Worm (Caenorhabditis elegans) whole organism, L2 larva: Measurements from ENCODE around the gene gcy-3.

ENCODE experiments used
- F13H6.1 ChIP-seq: sonication (generic microtip); optimal IDR thresholded peaks from 2 replicates; lab custom pipeline; 2016; ENCODE audit warnings: missing genetic modification characterization, missing compliant biosample characterization
- R02D3.7 ChIP-seq: fragments of 150-350 bp; optimal IDR thresholded peaks from 2 replicates; lab custom pipeline; 2014; ENCODE audit warnings: missing biosample characterization, missing genetic modification characterization
- ZK546.5 ChIP-seq: sonication (generic microtip); optimal IDR thresholded peaks from 2 replicates; lab custom pipeline; 2017; ENCODE audit warnings: missing biosample characterization, missing genetic modification characterization
- alr-1 ChIP-seq: fragments of 150-350 bp; optimal IDR thresholded peaks from 2 replicates; lab custom pipeline; 2014; ENCODE audit warnings: missing biosample characterization, missing genetic modification characterization
- aly-2 ChIP-seq: fragments of 150-350 bp; optimal IDR thresholded peaks from 2 replicates; lab custom pipeline; 2014; ENCODE audit warnings: missing biosample characterization, missing genetic modification characterization
- ama-1 ChIP-seq: fragments of 150-350 bp; optimal IDR thresholded peaks from 2 replicates; lab custom pipeline; 2018; ENCODE audit warnings: inconsistent platforms
- blmp-1 ChIP-seq: sonication (generic microtip); optimal IDR thresholded peaks from 2 replicates; lab custom pipeline; 2017; ENCODE audit warnings: missing genetic modification characterization, mild to moderate bottlenecking, missing compliant biosample characterization, antibody characterized with exemption, moderate library complexity; ENCODE audit not compliant: insufficient read depth
- ceh-16 ChIP-seq: fragments of 150-350 bp; optimal IDR thresholded peaks from 2 replicates; lab custom pipeline; 2014; ENCODE audit warnings: missing biosample characterization, missing genetic modification characterization
- ceh-82 ChIP-seq: fragments of 150-350 bp; optimal IDR thresholded peaks from 2 replicates; lab custom pipeline; 2014; ENCODE audit warnings: missing biosample characterization, missing genetic modification characterization
- crh-2 ChIP-seq: sonication (generic microtip); optimal IDR thresholded peaks from 2 replicates; lab custom pipeline; 2017; ENCODE audit warnings: missing biosample characterization, missing genetic modification characterization
- dmd-4 ChIP-seq: sonication (generic microtip); optimal IDR thresholded peaks from 2 replicates; lab custom pipeline; 2017; ENCODE audit warnings: missing biosample characterization, missing genetic modification characterization
- elt-1 ChIP-seq: fragments of 150-350 bp; optimal IDR thresholded peaks from 2 replicates; lab custom pipeline; 2014; ENCODE audit warnings: missing biosample characterization, missing genetic modification characterization
- elt-3 ChIP-seq: sonication (generic microtip); optimal IDR thresholded peaks from 2 replicates; lab custom pipeline; 2017; ENCODE audit warnings: missing biosample characterization, missing genetic modification characterization
- fos-1 ChIP-seq: fragments of 150-350 bp; optimal IDR thresholded peaks from 2 replicates; lab custom pipeline; 2014; ENCODE audit warnings: missing biosample characterization, missing genetic modification characterization
- gmeb-1 ChIP-seq: fragments of 150-350 bp; optimal IDR thresholded peaks from 2 replicates; lab custom pipeline; 2014; ENCODE audit warnings: missing biosample characterization, missing genetic modification characterization
- lin-13 ChIP-seq: fragments of 150-350 bp; optimal IDR thresholded peaks from 2 replicates; lab custom pipeline; 2014; ENCODE audit warnings: missing biosample characterization, missing genetic modification reagents, missing genetic modification characterization
- lin-39 ChIP-seq: fragments of 150-350 bp; optimal IDR thresholded peaks from 2 replicates; lab custom pipeline; 2014; ENCODE audit warnings: missing biosample characterization, missing genetic modification reagents, missing genetic modification characterization
- mab-5 ChIP-seq: fragments of 150-350 bp; optimal IDR thresholded peaks from 2 replicates; lab custom pipeline; 2014; ENCODE audit warnings: missing biosample characterization, missing genetic modification characterization
- mbf-1 ChIP-seq: sonication (generic microtip); optimal IDR thresholded peaks from 2 replicates; lab custom pipeline; 2017; ENCODE audit warnings: missing biosample characterization, missing genetic modification characterization
- mdl-1 ChIP-seq, 2 experiments: fragments of 150-350 bp in 1 of 2; sonication (generic microtip) in 1 of 2; optimal IDR thresholded peaks; 2 replicates each; lab custom pipeline; 2017; ENCODE audit warnings: missing biosample characterization in 2 of 2, missing genetic modification characterization in 2 of 2
- nhr-12 ChIP-seq: fragments of 150-350 bp; optimal IDR thresholded peaks from 2 replicates; lab custom pipeline; 2014; ENCODE audit warnings: missing biosample characterization, missing genetic modification characterization
- nhr-129 ChIP-seq: fragments of 150-350 bp; optimal IDR thresholded peaks from 2 replicates; lab custom pipeline; 2014; ENCODE audit warnings: missing biosample characterization, missing genetic modification characterization
- nhr-21 ChIP-seq: fragments of 150-350 bp; optimal IDR thresholded peaks from 2 replicates; lab custom pipeline; 2014; ENCODE audit warnings: missing biosample characterization, missing genetic modification characterization
- nhr-25 ChIP-seq: fragments of 150-350 bp; sonication (generic microtip); optimal IDR thresholded peaks from 3 replicates; lab custom pipeline; 2014; ENCODE audit warnings: missing biosample characterization, missing genetic modification characterization
- nhr-6 ChIP-seq: fragments of 150-350 bp; optimal IDR thresholded peaks from 2 replicates; lab custom pipeline; 2014; ENCODE audit warnings: missing biosample characterization, missing genetic modification characterization
- peb-1 ChIP-seq: fragments of 150-350 bp; optimal IDR thresholded peaks from 2 replicates; lab custom pipeline; 2014; ENCODE audit warnings: missing biosample characterization, missing genetic modification characterization
- sem-4 ChIP-seq: fragments of 150-350 bp; optimal IDR thresholded peaks from 2 replicates; lab custom pipeline; 2014; ENCODE audit warnings: missing biosample characterization, missing genetic modification reagents, missing genetic modification characterization
- skn-1 ChIP-seq: sonication (generic microtip); optimal IDR thresholded peaks from 2 replicates; lab custom pipeline; 2017; ENCODE audit warnings: missing biosample characterization, missing genetic modification characterization
- sma-3 ChIP-seq: sonication (generic microtip); optimal IDR thresholded peaks from 2 replicates; lab custom pipeline; 2016; ENCODE audit warnings: missing genetic modification reagents, missing genetic modification characterization, missing compliant biosample characterization
- sma-9 ChIP-seq, 2 experiments: fragments of 150-350 bp in 1 of 2; sonication (generic microtip) in 1 of 2; optimal IDR thresholded peaks; 2 replicates each; lab custom pipeline; 2014 to 2016; ENCODE audit warnings: missing genetic modification characterization in 2 of 2, mild to moderate bottlenecking in 1 of 2, missing biosample characterization in 1 of 2, missing compliant biosample characterization in 1 of 2, missing genetic modification reagents in 1 of 2, moderate library complexity in 1 of 2
- snpc-4 ChIP-seq: fragments of 150-350 bp; optimal IDR thresholded peaks from 2 replicates; lab custom pipeline; 2014; ENCODE audit warnings: missing biosample characterization, missing genetic modification characterization
- unc-39 ChIP-seq: fragments of 150-350 bp; optimal IDR thresholded peaks from 2 replicates; lab custom pipeline; 2014; ENCODE audit warnings: missing biosample characterization, missing genetic modification characterization
- unc-55 ChIP-seq: fragments of 150-350 bp; sonication (generic microtip); optimal IDR thresholded peaks from 3 replicates; lab custom pipeline; 2014; ENCODE audit warnings: missing biosample characterization, missing genetic modification reagents, missing genetic modification characterization
- zag-1 ChIP-seq: fragments of 150-350 bp; optimal IDR thresholded peaks from 2 replicates; lab custom pipeline; 2014; ENCODE audit warnings: missing biosample characterization, missing genetic modification characterization
- ztf-1 ChIP-seq: fragments of 200-800 bp; sonication (Bioruptor generic); conservative IDR thresholded peaks from 2 replicates; pipeline ENCODE4 v1.3.6; 2022; ENCODE audit warnings: missing genetic modification characterization, missing compliant biosample characterization

Gene gcy-3

DNA sequence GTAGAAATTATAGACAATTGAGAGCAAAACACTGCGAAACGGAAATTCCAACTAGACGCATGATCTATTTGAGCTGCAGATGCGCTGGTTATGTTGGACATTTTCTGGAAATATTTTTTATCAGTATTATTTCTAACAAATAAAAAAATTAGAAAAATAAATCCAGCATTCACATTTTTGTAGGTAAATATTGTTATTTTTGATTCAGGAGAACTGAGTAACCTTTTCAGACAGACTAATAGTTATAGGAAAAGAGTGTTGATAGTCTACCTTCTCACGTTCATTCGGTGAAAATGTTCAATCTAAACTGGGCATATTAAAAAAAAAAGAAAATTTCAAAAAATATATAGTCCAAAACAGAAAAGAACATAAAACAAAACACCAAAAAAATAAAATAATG lies 14.5 kb upstream of the gcy-3 start, which contains the start of gene sra-1:
sra-1 (minus strand) TSS at position 101 of the 400 bp plus-strand sequence.
- no peak for TF ChIP-seq fos-1
- TF ChIP-seq skn-1 (tag; lab: Kevin White, UChicago) = no peak
- no peak for TF ChIP-seq F13H6.1 (tag; lab: Kevin White, UChicago)
- no peak for TF ChIP-seq snpc-4 (tag; lab: Kevin White, UChicago)
- no peak for TF ChIP-seq elt-1 (tag; lab: Kevin White, UChicago)

DNA sequence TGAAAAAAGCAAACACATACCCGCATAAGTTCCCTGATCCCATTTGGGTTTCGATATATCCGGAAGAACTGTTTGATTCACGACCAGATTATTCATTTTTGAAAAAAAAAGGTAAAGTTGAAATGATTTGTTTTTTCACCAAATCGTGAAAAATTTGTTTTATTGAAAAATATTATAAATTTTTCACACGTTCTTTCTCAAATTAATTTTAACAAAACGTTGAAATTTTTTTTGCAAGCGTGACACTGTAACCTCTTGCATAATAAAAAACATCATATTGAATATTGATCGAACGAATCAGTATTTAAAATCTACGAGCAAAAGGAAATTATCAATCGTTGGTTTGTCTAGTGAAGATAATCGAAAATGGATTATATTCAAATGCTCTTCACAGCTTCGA lies 11.7 kb upstream of the gcy-3 start, which contains the start of the genes sfxn-1.1 and AH6.3:
sfxn-1.1 (minus strand) TSS at position 101 of the 400 bp plus-strand sequence.
AH6.3 (plus strand) TSS at position 275 of the 400 bp plus-strand sequence.
- TF ChIP-seq ceh-82 (tag; lab: Kevin White, UChicago) (no peak), lin-39 (no peak), zag-1 (tag; lab: Kevin White, UChicago) (no peak), nhr-21 (no peak), unc-39 (tag; lab: Kevin White, UChicago) (no peak)

DNA sequence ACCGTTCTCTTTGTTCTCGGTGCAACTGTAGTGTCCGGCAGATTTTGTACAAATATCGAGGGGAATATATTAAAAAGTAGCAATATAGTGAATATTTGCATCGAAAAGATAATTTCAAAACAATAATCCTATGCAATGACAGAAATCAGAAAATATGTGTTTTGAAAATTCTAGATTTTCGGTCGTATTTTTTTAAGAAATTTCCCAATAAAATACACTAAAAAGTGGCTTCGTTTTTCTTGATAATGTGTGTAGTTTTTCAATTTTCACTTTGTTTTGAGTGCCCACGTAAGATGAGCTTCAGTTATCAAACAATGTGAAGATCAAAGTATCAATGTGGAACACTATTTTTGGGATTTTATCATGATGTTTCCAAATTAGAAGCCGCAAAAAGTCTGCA lies 9.8 kb upstream of the gcy-3 start, which contains the start of gene gcy-1:
gcy-1 (minus strand) TSS at position 101 of the 400 bp plus-strand sequence.
- TF ChIP-seq sma-9 (GFP tag; optimal IDR thresholded peaks at IDR 0.05; lab: Kevin White, UChicago) (no peak), sma-9 (tag; optimal IDR thresholded peaks at IDR 0.05; lab: Kevin White, UChicago) (no peak), unc-55 (GFP tag; lab: Kevin White, UChicago) (no peak), nhr-25 (tag; lab: Kevin White, UChicago) (no peak), mbf-1 (tag; lab: Kevin White, UChicago) (no peak), ZK546.5 (tag; lab: Kevin White, UChicago) (no peak), aly-2 (tag; lab: Kevin White, UChicago) (no peak), R02D3.7 (tag; lab: Kevin White, UChicago) (no peak), unc-39 (tag; lab: Kevin White, UChicago) (no peak), nhr-12 (tag; lab: Kevin White, UChicago) (no peak), elt-3 (tag; lab: Kevin White, UChicago) (no peak), alr-1 (tag; lab: Kevin White, UChicago) (no peak), nhr-6 (tag; lab: Kevin White, UChicago) (no peak), dmd-4 (tag; lab: Kevin White, UChicago) (no peak), peb-1 (tag; lab: Kevin White, UChicago) (no peak)

DNA sequence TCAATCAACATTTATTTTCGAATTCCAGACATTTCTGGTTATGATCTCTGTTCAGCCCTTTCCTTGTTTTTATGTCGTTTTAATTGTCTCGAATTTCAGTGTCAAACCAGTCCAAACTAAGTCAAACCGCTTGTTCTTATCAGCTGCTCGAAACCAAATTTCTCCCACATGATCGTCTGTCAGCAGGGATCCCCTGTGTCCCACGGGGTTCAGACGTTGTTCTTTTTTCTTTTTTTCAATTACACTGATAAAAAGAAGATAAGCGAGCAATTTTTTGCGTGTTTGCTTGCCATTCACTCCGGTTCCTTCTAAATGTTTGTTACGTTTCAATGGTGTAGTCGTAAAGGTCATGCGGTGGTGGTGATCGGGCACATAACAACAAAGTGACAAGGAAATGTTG lies 5.1 kb downstream of the gcy-3 start:
- peak; percentile 8 for TF ChIP-seq sma-3
- TF ChIP-seq sem-4 (tag; lab: Kevin White, UChicago) = no peak
- TF ChIP-seq crh-2 (tag; lab: Kevin White, UChicago) = peak; percentile 63
- TF ChIP-seq sma-9 (GFP tag; optimal IDR thresholded peaks at IDR 0.05; lab: Kevin White, UChicago) = peak; percentile 78
- TF ChIP-seq sma-9 (tag; optimal IDR thresholded peaks at IDR 0.05; lab: Kevin White, UChicago) = no peak
- no peak for TF ChIP-seq fos-1
- TF ChIP-seq elt-3 (tag; lab: Kevin White, UChicago) = no peak
- TF ChIP-seq F13H6.1 (tag; lab: Kevin White, UChicago) = peak; percentile 72
- peak; percentile 46 for TF ChIP-seq gmeb-1 (tag; lab: Kevin White, UChicago)
- TF ChIP-seq ceh-16 = no peak

DNA sequence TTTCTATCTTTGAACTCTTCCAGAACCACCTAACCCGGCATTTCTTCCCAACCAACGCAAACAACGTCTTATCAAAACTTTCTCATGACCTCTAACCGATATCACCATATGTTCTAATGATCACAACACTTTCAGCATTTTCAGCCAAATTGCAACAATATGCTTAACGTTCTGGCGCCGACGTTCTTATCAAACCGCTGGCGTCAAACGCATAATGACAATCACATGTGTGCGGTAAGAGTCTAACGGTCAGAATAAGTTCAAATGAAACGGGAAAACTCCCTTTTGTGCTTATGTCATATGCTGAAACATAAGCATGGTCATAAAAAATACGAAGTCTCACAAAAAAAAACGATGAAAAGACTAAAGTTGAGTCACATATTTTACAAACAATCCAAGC lies 6.2 kb downstream of the gcy-3 start:
- peak in 1 of 2 experiments; percentile 63 for TF ChIP-seq mdl-1 (tag; optimal IDR thresholded peaks at IDR 0.05; lab: Kevin White, UChicago)
- no peak for TF ChIP-seq R02D3.7 (tag; lab: Kevin White, UChicago)
- no peak for TF ChIP-seq peb-1 (tag; lab: Kevin White, UChicago)
- TF ChIP-seq nhr-25 (tag; lab: Kevin White, UChicago) = no peak
- TF ChIP-seq gmeb-1 (tag; lab: Kevin White, UChicago) = peak; percentile 46
- TF ChIP-seq crh-2 (tag; lab: Kevin White, UChicago) = peak; percentile 66
- no peak for TF ChIP-seq lin-13 (GFP tag; lab: Kevin White, UChicago)
- TF ChIP-seq sma-9 (GFP tag; optimal IDR thresholded peaks at IDR 0.05; lab: Kevin White, UChicago) = peak; percentile 92
- TF ChIP-seq sma-9 (tag; optimal IDR thresholded peaks at IDR 0.05; lab: Kevin White, UChicago) = no peak
- peak; percentile 78 for TF ChIP-seq fos-1
- no peak for TF ChIP-seq ztf-1 (GFP tag; lab: Robert Waterston, UW)
- TF ChIP-seq F13H6.1 (tag; lab: Kevin White, UChicago) = peak; percentile 78
- no peak for TF ChIP-seq blmp-1 (tag; lab: Kevin White, UChicago)
- TF ChIP-seq nhr-129 (tag; lab: Kevin White, UChicago) = peak; percentile 7
- no peak for TF ChIP-seq elt-3 (tag; lab: Kevin White, UChicago)
- no peak for TF ChIP-seq nhr-6 (tag; lab: Kevin White, UChicago)
- TF ChIP-seq unc-55 (GFP tag; lab: Kevin White, UChicago) = no peak
- TF ChIP-seq ama-1 (lab: Kevin White, UChicago) = no peak
- TF ChIP-seq elt-1 (tag; lab: Kevin White, UChicago) = no peak
- no peak for TF ChIP-seq mab-5 (tag; lab: Kevin White, UChicago)
- no peak for TF ChIP-seq nhr-12 (tag; lab: Kevin White, UChicago)
- TF ChIP-seq sma-3 = peak; percentile 49
- TF ChIP-seq nhr-21 = no peak
- no peak for TF ChIP-seq skn-1 (tag; lab: Kevin White, UChicago)
